Fruit fly (Drosophila melanogaster): ENCODE data around the gene Rheb.

The Rheb gene

dm6 chr3R:5601044-5601523, 32.4 kb downstream of the Rheb start, which contains the start of the genes kra and SecS (continued):
- TF ChIP-seq usp (GFP tag; optimal IDR thresholded peaks at IDR 0.05) (no peak), so (GFP tag; IDR thresholded peaks at IDR 0.05) (no peak), zen2 (GFP tag; IDR thresholded peaks at IDR 0.05; ENCODE audit: partially characterized antibody) (no peak), Spps (tag; optimal IDR thresholded peaks at IDR 0.05) (no peak), CG10959 (GFP tag; IDR thresholded peaks at IDR 0.05) (no peak), bowl (GFP tag; IDR thresholded peaks at IDR 0.05) (no peak), Meics (GFP tag; optimal IDR thresholded peaks at IDR 0.05) (peak; percentile 53), jumu (GFP tag; optimal IDR thresholded peaks at IDR 0.05) (peak; percentile 48), pum (GFP tag; optimal IDR thresholded peaks at IDR 0.05) (peak; percentile 52), D (optimal IDR thresholded peaks at IDR 0.05) (no peak), D (GFP tag; optimal IDR thresholded peaks at IDR 0.05) (no peak), ATbp (GFP tag; optimal IDR thresholded peaks at IDR 0.05) (peak; percentile 2), CG31365 (tag; optimal IDR thresholded peaks at IDR 0.05) (no peak), stwl (tag; optimal IDR thresholded peaks at IDR 0.05) (peak; percentile 86), HHEX (GFP tag; optimal IDR thresholded peaks at IDR 0.05) (peak; percentile 3), toy (GFP tag; IDR thresholded peaks at IDR 0.05) (no peak), CG17186 (GFP tag; optimal IDR thresholded peaks at IDR 0.05) (peak; percentile 86), CG7357 (GFP tag; IDR thresholded peaks at IDR 0.05) (no peak), CG13894 (tag; optimal IDR thresholded peaks at IDR 0.05) (peak; percentile 14), PHDP (tag; optimal IDR thresholded peaks at IDR 0.05) (peak; percentile 59), Rfx (GFP tag; IDR thresholded peaks at IDR 0.05) (no peak), CrebB (tag; optimal IDR thresholded peaks at IDR 0.05) (peak; percentile 56), vfl (GFP tag; optimal IDR thresholded peaks at IDR 0.05) (peak; percentile 8), unc-4 (GFP tag; IDR thresholded peaks at IDR 0.05; ENCODE audit: partially characterized antibody) (no peak), CG11723 (GFP tag; optimal IDR thresholded peaks at IDR 0.05) (peak; percentile 57), CG6689 (GFP tag; IDR thresholded peaks at IDR 0.05) (no peak), CG3163 (GFP tag; optimal IDR thresholded peaks at IDR 0.05) (no peak), bbx (GFP tag; IDR thresholded peaks at IDR 0.05; ENCODE audit: partially characterized antibody) (no peak), CG30431 (GFP tag; optimal IDR thresholded peaks at IDR 0.05) (no peak), CG12744 (GFP tag; optimal IDR thresholded peaks at IDR 0.05) (peak; percentile 21), CG11696 (GFP tag; IDR thresholded peaks at IDR 0.05) (no peak), CG3838 (GFP tag; optimal IDR thresholded peaks at IDR 0.05) (no peak), Fer1 (GFP tag; optimal IDR thresholded peaks at IDR 0.05) (peak; percentile 68), Aef1 (GFP tag; IDR thresholded peaks at IDR 0.05) (no peak), peb (GFP tag; IDR thresholded peaks at IDR 0.05) (no peak), Poxn (GFP tag; IDR thresholded peaks at IDR 0.05) (no peak), CG11560 (tag; IDR thresholded peaks at IDR 0.05) (no peak), phol (tag; optimal IDR thresholded peaks at IDR 0.05) (peak; percentile 82), CG10147 (GFP tag; optimal IDR thresholded peaks at IDR 0.05) (peak; percentile 54), crc (GFP tag; optimal IDR thresholded peaks at IDR 0.05) (no peak), gro (GFP tag; optimal IDR thresholded peaks at IDR 0.05) (no peak), CG7786 (GFP tag; optimal IDR thresholded peaks at IDR 0.05) (peak; percentile 42), cad (GFP tag; optimal IDR thresholded peaks at IDR 0.05) (no peak), sr (GFP tag; IDR thresholded peaks at IDR 0.05) (no peak), aop (GFP tag; IDR thresholded peaks at IDR 0.05) (no peak), eve (GFP tag; optimal IDR thresholded peaks at IDR 0.05) (no peak), mam (GFP tag; optimal IDR thresholded peaks at IDR 0.05) (peak; percentile 68), tll (GFP tag; optimal IDR thresholded peaks at IDR 0.05) (peak; percentile 43 to 92), CG3065 (GFP tag; optimal IDR thresholded peaks at IDR 0.05) (no peak), sens (GFP tag) (peak; percentile 92), Sry-β (GFP tag; optimal IDR thresholded peaks at IDR 0.05) (peak; percentile 16), Dp (GFP tag; optimal IDR thresholded peaks at IDR 0.05) (peak; percentile 58)
